Worm (Caenorhabditis elegans) whole organism, L3 larva: ENCODE results near the gene C46G7.2.

Experiments used
- ZK546.5 ChIP-seq: sonication (generic microtip); optimal IDR thresholded peaks from 2 replicates; lab custom pipeline; 2017; ENCODE audit warnings: missing biosample characterization, missing genetic modification characterization
- aly-2 ChIP-seq: fragments of 150-350 bp; optimal IDR thresholded peaks from 2 replicates; lab custom pipeline; 2014; ENCODE audit warnings: missing biosample characterization, missing genetic modification characterization
- ceh-28 ChIP-seq: fragments of 150-350 bp; optimal IDR thresholded peaks from 2 replicates; lab custom pipeline; 2014; ENCODE audit warnings: missing biosample characterization, missing genetic modification reagents, missing genetic modification characterization
- egl-27 ChIP-seq: sonication (generic microtip); optimal IDR thresholded peaks from 4 replicates; lab custom pipeline; 2017; ENCODE audit warnings: missing biosample characterization, missing genetic modification reagents, missing genetic modification characterization
- egl-5 ChIP-seq: fragments of 150-350 bp; optimal IDR thresholded peaks from 2 replicates; lab custom pipeline; 2017; ENCODE audit warnings: missing biosample characterization, missing genetic modification reagents, missing genetic modification characterization, inconsistent platforms
- elt-1 ChIP-seq: fragments of 150-350 bp; optimal IDR thresholded peaks from 2 replicates; lab custom pipeline; 2014; ENCODE audit warnings: missing biosample characterization, missing genetic modification characterization
- elt-3 ChIP-seq, 3 experiments: fragments of 150-350 bp in 1 of 3; sonication (generic microtip) in 2 of 3; optimal IDR thresholded peaks; 2 replicates in 2 of 3; 4 replicates in 1 of 3; lab custom pipeline; 2014 to 2017; ENCODE audit warnings: missing biosample characterization in 3 of 3, missing genetic modification characterization in 3 of 3
- fkh-10 ChIP-seq: sonication (generic microtip); optimal IDR thresholded peaks from 2 replicates; lab custom pipeline; 2017; ENCODE audit warnings: missing biosample characterization, missing genetic modification reagents, missing genetic modification characterization
- fkh-2 ChIP-seq: fragments of 150-350 bp; optimal IDR thresholded peaks from 2 replicates; lab custom pipeline; 2014; ENCODE audit warnings: missing biosample characterization, missing genetic modification reagents, missing genetic modification characterization
- jun-1 ChIP-seq: fragments of 150-350 bp; optimal IDR thresholded peaks from 2 replicates; lab custom pipeline; 2014; ENCODE audit warnings: missing biosample characterization, missing genetic modification reagents, missing genetic modification characterization
- lsy-12 ChIP-seq: sonication (generic microtip); optimal IDR thresholded peaks from 2 replicates; lab custom pipeline; 2016; ENCODE audit warnings: mild to moderate bottlenecking, missing genetic modification characterization, missing compliant biosample characterization
- mdl-1 ChIP-seq: fragments of 150-350 bp; optimal IDR thresholded peaks from 2 replicates; lab custom pipeline; 2014; ENCODE audit warnings: missing biosample characterization, missing genetic modification characterization
- nfya-1 ChIP-seq: sonication (generic microtip); optimal IDR thresholded peaks from 2 replicates; lab custom pipeline; 2017; ENCODE audit warnings: missing genetic modification characterization, mild to moderate bottlenecking, missing compliant biosample characterization, antibody characterized with exemption, moderate library complexity; ENCODE audit not compliant: insufficient read depth
- nhr-11 ChIP-seq: fragments of 150-350 bp; optimal IDR thresholded peaks from 2 replicates; lab custom pipeline; 2014; ENCODE audit warnings: missing biosample characterization, missing genetic modification characterization
- nhr-25 ChIP-seq: sonication (generic microtip); optimal IDR thresholded peaks from 2 replicates; lab custom pipeline; 2017; ENCODE audit warnings: missing biosample characterization, missing genetic modification characterization
- nhr-43 ChIP-seq: sonication (generic microtip); optimal IDR thresholded peaks from 2 replicates; lab custom pipeline; 2016; ENCODE audit warnings: mild to moderate bottlenecking, missing genetic modification characterization, missing compliant biosample characterization; ENCODE audit not compliant: poor library complexity, severe bottlenecking
- nhr-67 ChIP-seq: fragments of 150-350 bp; optimal IDR thresholded peaks from 2 replicates; lab custom pipeline; 2014; ENCODE audit warnings: missing biosample characterization, missing genetic modification characterization
- skn-1 ChIP-seq: fragments of 150-350 bp; optimal IDR thresholded peaks from 2 replicates; lab custom pipeline; 2014; ENCODE audit warnings: missing biosample characterization, missing genetic modification characterization
- tbx-2 ChIP-seq: sonication (generic microtip); optimal IDR thresholded peaks from 2 replicates; lab custom pipeline; 2016; ENCODE audit warnings: mild to moderate bottlenecking, missing genetic modification characterization, missing compliant biosample characterization
- unc-39 ChIP-seq: sonication (generic microtip); optimal IDR thresholded peaks from 4 replicates; lab custom pipeline; 2017; ENCODE audit warnings: missing biosample characterization, missing genetic modification characterization
- zag-1 ChIP-seq: fragments of 150-350 bp; optimal IDR thresholded peaks from 2 replicates; lab custom pipeline; 2014; ENCODE audit warnings: missing biosample characterization, missing genetic modification characterization

The C46G7.2 gene

ce11 chrIV:6062078-6062477, 47.1 kb downstream of the C46G7.2 start:
- TF ChIP-seq elt-3 (tag; optimal IDR thresholded peaks at IDR 0.05; lab: Kevin White, UChicago) (no peak), fkh-2 (no peak), nhr-25 (tag; lab: Kevin White, UChicago) (no peak), skn-1 (tag; lab: Kevin White, UChicago) (no peak), unc-39 (no peak), elt-1 (tag; lab: Kevin White, UChicago) (no peak), mdl-1 (tag; lab: Kevin White, UChicago) (no peak), egl-5 (tag; lab: Kevin White, UChicago) (no peak), fkh-10 (GFP tag; lab: Kevin White, UChicago) (no peak), nfya-1 (tag; lab: Kevin White, UChicago) (no peak), jun-1 (tag; lab: Kevin White, UChicago) (no peak), tbx-2 (no peak), ZK546.5 (tag; lab: Kevin White, UChicago) (no peak)

DNA sequence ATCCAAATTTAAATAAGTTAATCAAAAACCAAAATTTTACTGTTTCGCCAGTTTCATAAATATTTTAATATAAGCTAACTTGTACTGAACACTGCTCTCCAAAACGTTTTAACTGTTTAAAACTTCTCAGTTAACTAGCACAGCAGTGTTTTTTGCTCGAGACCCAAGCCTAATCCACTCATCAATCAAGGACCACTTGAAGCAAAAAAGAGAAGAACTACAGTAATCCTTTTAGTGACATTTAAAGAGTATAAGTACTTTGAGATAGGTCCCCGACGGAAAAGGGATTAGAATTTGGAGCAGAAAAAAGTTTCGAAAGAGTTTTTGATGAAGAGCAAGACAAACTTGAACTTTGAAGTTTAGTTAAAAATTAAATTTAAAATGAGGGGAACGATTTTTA, 49.7 kb downstream of the C46G7.2 start:
- TF ChIP-seq unc-39, result no peak
- no peak for TF ChIP-seq zag-1
- no peak for TF ChIP-seq ceh-28
- TF ChIP-seq egl-27 (tag; lab: Kevin White, UChicago), result no peak
- TF ChIP-seq nhr-11 (tag; lab: Kevin White, UChicago), result no peak
- no peak for TF ChIP-seq nhr-43
- TF ChIP-seq aly-2, result no peak
- no peak for TF ChIP-seq ZK546.5 (tag; lab: Kevin White, UChicago)
- no peak for TF ChIP-seq nhr-67

DNA sequence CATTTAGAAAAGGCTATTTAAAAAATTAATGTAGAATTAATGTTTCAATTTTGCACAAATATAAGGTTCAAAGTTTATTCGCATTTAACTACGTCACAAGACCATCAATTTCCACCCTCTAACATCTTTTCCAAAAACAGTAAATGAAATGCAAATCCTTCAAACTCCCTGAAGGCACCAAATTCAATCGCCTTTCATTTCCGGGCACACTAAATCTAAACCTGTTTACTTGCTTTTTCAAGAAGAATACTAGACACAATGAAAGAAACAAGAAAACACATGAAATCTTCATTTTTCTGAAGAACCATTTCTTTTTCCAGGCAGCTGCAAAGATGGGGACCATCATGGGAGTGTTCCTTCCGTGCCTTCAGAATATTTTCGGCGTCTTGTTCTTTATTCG, 50.2 kb downstream of the C46G7.2 start:
- TF ChIP-seq fkh-10 (GFP tag; lab: Kevin White, UChicago) (peak; percentile 40), lsy-12 (no peak)
